Worm (Caenorhabditis elegans) whole organism, midembryonic: ENCODE results near the gene mig-5.

Source experiments
- T22C8.4 ChIP-seq: fragments of 200-800 bp; sonication (Bioruptor generic); IDR thresholded peaks from 2 replicates; pipeline ENCODE4 v1.3.6; 2022; ENCODE audit warnings: missing genetic modification characterization, missing compliant biosample characterization
- cog-1 ChIP-seq: sonication (generic microtip); optimal IDR thresholded peaks from 2 replicates; lab custom pipeline; 2016; ENCODE audit warnings: missing genetic modification characterization, missing compliant biosample characterization
- flt-1 ChIP-seq: fragments of 200-800 bp; sonication (Bioruptor generic); IDR thresholded peaks from 2 replicates; pipeline ENCODE4 v1.3.6; 2022; ENCODE audit warnings: missing genetic modification characterization, missing compliant biosample characterization
- klf-2 ChIP-seq: fragments of 200-800 bp; sonication (Bioruptor generic); conservative IDR thresholded peaks from 2 replicates; pipeline ENCODE4 v1.3.6; 2022; ENCODE audit warnings: missing genetic modification reagents, missing genetic modification characterization, missing compliant biosample characterization
- med-1 ChIP-seq: sonication (generic microtip); optimal IDR thresholded peaks from 2 replicates; lab custom pipeline; 2017; ENCODE audit warnings: missing genetic modification characterization, mild to moderate bottlenecking, missing compliant biosample characterization, antibody characterized with exemption, missing genetic modification reagents; ENCODE audit not compliant: insufficient read depth
- ref-1 ChIP-seq: fragments of 200-800 bp; sonication (Bioruptor generic); conservative IDR thresholded peaks from 2 replicates; pipeline ENCODE4 v1.3.6; 2022; ENCODE audit warnings: missing genetic modification reagents, missing genetic modification characterization, missing compliant biosample characterization
- tab-1 ChIP-seq: fragments of 200-800 bp; sonication (Bioruptor generic); IDR thresholded peaks from 2 replicates; pipeline ENCODE4 v1.3.6; 2022; ENCODE audit warnings: missing genetic modification characterization, missing compliant biosample characterization
- ztf-23 ChIP-seq: fragments of 200-800 bp; sonication (Bioruptor generic); IDR thresholded peaks from 2 replicates; pipeline ENCODE4 v1.3.6; 2022; ENCODE audit warnings: missing genetic modification reagents, missing genetic modification characterization, missing compliant biosample characterization

DNA sequence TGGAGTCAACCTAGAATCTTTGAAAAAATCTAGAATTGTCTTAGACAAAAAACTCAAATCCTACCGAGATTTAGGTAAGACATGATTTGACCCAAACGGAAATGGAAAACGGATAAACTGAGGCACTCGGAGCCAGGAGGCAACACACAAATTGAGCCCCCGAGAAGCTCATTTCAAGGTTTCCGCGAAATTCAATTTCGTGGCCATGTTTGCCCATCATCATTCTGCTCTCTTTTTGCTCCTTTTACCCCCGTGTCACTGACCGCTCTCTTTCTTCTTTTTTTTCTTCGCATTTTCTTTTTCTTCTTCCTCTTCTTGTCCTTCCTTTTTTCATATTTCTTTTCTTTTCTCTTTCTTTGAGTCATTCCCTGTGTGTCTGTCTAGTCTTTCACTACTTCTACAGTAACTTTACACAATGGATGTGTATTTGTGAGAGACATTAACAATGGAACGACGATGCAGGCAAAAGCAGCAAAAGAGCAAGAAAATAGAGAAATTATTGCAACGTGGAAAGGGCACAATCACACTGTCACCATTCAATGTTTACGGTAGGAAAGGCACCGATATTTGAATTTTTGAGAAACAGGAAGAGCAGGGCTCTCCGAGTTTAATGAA, 32.0 kb downstream of the mig-5 start:
- no peak for TF ChIP-seq tab-1
- no peak for TF ChIP-seq klf-2
- no peak for TF ChIP-seq ref-1 (GFP tag; lab: Robert Waterston, UW)
- no peak for TF ChIP-seq cog-1 (tag; lab: Kevin White, UChicago)
- no peak for TF ChIP-seq med-1 (GFP tag; lab: Kevin White, UChicago)
- TF ChIP-seq ztf-23, result no peak
- TF ChIP-seq flt-1 (GFP tag; lab: Robert Waterston, UW), result no peak
- TF ChIP-seq T22C8.4, result no peak
